Worm (Caenorhabditis elegans): ENCODE measurements around the gene Y71H2AM.6.

Y71H2AM.6 gene

ce11 chrIII:2805084-2805483 lies 24.2 kb downstream of the Y71H2AM.6 start, which contains the start of gene Y71H2AM.3 (continued):
- TF ChIP-seq nhr-237 (tag; optimal IDR thresholded peaks at IDR 0.05) (no peak), pag-3 (tag; optimal IDR thresholded peaks at IDR 0.05; ENCODE audit: borderline replicate concordance, insufficient read depth) (no peak), tbx-2 (tag; optimal IDR thresholded peaks at IDR 0.05) (peak; percentile 35), ceh-82 (tag; optimal IDR thresholded peaks at IDR 0.05) (peak in 2 of 3 experiments; percentile 25 to 67), nhr-12 (tag; optimal IDR thresholded peaks at IDR 0.05) (no peak), lin-35 (GFP tag; optimal IDR thresholded peaks at IDR 0.05) (peak; percentile 95 to 96), mep-1 (tag; optimal IDR thresholded peaks at IDR 0.05) (peak; percentile 70), nhr-90 (tag; optimal IDR thresholded peaks at IDR 0.05; ENCODE audit: poor library complexity) (peak; percentile 30), unc-30 (tag; optimal IDR thresholded peaks at IDR 0.05) (no peak), irx-1 (tag; optimal IDR thresholded peaks at IDR 0.05) (no peak), F16B12.6 (tag; optimal IDR thresholded peaks at IDR 0.05) (peak; percentile 37), egl-13 (tag; optimal IDR thresholded peaks at IDR 0.05) (no peak), ets-5 (GFP tag; IDR thresholded peaks at IDR 0.05) (no peak), ztf-4 (tag; optimal IDR thresholded peaks at IDR 0.05) (no peak), nhr-85 (tag) (no peak), unc-62 (GFP tag; optimal IDR thresholded peaks at IDR 0.05) (no peak), nhr-28 (tag; optimal IDR thresholded peaks at IDR 0.05) (no peak), unc-130 (tag; optimal IDR thresholded peaks at IDR 0.05) (no peak), nhr-19 (GFP tag; conservative IDR thresholded peaks at IDR 0.05) (peak; percentile 51), ces-1 (GFP tag; optimal IDR thresholded peaks at IDR 0.05) (no peak), nhr-76 (tag; optimal IDR thresholded peaks at IDR 0.05) (no peak), snu-23 (GFP tag; optimal IDR thresholded peaks at IDR 0.05) (peak; percentile 43), ceh-90 (tag; optimal IDR thresholded peaks at IDR 0.05) (no peak), pqm-1 (tag; optimal IDR thresholded peaks at IDR 0.05) (no peak), jun-1 (tag; optimal IDR thresholded peaks at IDR 0.05) (peak; percentile 11), lin-14 (GFP tag; optimal IDR thresholded peaks at IDR 0.05) (no peak), nhr-71 (tag; optimal IDR thresholded peaks at IDR 0.05) (peak; percentile 66), sox-4 (tag; optimal IDR thresholded peaks at IDR 0.05) (no peak), zip-4 (GFP tag; optimal IDR thresholded peaks at IDR 0.05) (peak; percentile 10), rnt-1 (tag; optimal IDR thresholded peaks at IDR 0.05) (no peak), aly-2 (tag; optimal IDR thresholded peaks at IDR 0.05) (no peak), mef-2 (tag; optimal IDR thresholded peaks at IDR 0.05) (no peak), lin-39 (tag; optimal IDR thresholded peaks at IDR 0.05) (no peak), elt-3 (tag; optimal IDR thresholded peaks at IDR 0.05) (peak in 1 of 6 experiments; percentile 37), snpc-4 (tag; optimal IDR thresholded peaks at IDR 0.05) (peak; percentile 4)

- no peak for TF ChIP-seq lin-39 (tag; optimal IDR thresholded peaks at IDR 0.05)
- no peak for TF ChIP-seq aha-1 (tag; optimal IDR thresholded peaks at IDR 0.05)
- no peak for TF ChIP-seq irx-1 (tag; optimal IDR thresholded peaks at IDR 0.05)
- TF ChIP-seq Y116A8C.19 (tag; optimal IDR thresholded peaks at IDR 0.05; ENCODE audit: borderline replicate concordance): no peak
- TF ChIP-seq aly-2 (tag; optimal IDR thresholded peaks at IDR 0.05): peak; percentile 23
- no peak for TF ChIP-seq nhr-76 (tag; optimal IDR thresholded peaks at IDR 0.05)
- TF ChIP-seq swsn-7 (tag; optimal IDR thresholded peaks at IDR 0.05): no peak
- TF ChIP-seq nhr-77 (tag; optimal IDR thresholded peaks at IDR 0.05): no peak
- no peak for TF ChIP-seq alr-1 (tag; optimal IDR thresholded peaks at IDR 0.05; ENCODE audit: borderline replicate concordance)
- no peak for TF ChIP-seq ztf-11 (tag; optimal IDR thresholded peaks at IDR 0.05)
- no peak for TF ChIP-seq nhr-19 (GFP tag; conservative IDR thresholded peaks at IDR 0.05)
- no peak for TF ChIP-seq fkh-8 (tag; optimal IDR thresholded peaks at IDR 0.05)
- no peak for TF ChIP-seq F16B12.6 (tag; optimal IDR thresholded peaks at IDR 0.05)
- TF ChIP-seq zip-4 (GFP tag; optimal IDR thresholded peaks at IDR 0.05): no peak
- no peak for TF ChIP-seq lir-3 (tag; optimal IDR thresholded peaks at IDR 0.05; ENCODE audit: poor library complexity)
- no peak for TF ChIP-seq xbp-1 (tag; optimal IDR thresholded peaks at IDR 0.05)
- no peak for TF ChIP-seq isw-1 (GFP tag; IDR thresholded peaks at IDR 0.05)
- peak; percentile 7 for TF ChIP-seq nhr-71 (tag; optimal IDR thresholded peaks at IDR 0.05)
- TF ChIP-seq efl-1 (optimal IDR thresholded peaks at IDR 0.05): peak; percentile 5 to 6
- TF ChIP-seq efl-1 (GFP tag; optimal IDR thresholded peaks at IDR 0.05 in 1 of 2): no peak
- TF ChIP-seq nhr-85 (tag): no peak
- no peak for TF ChIP-seq ama-1 (optimal IDR thresholded peaks at IDR 0.05)
- TF ChIP-seq pag-3 (tag; optimal IDR thresholded peaks at IDR 0.05; ENCODE audit: borderline replicate concordance, insufficient read depth): no peak
- TF ChIP-seq unc-98 (GFP tag; IDR thresholded peaks at IDR 0.05): no peak
- no peak for TF ChIP-seq pax-3 (tag; optimal IDR thresholded peaks at IDR 0.05)
- TF ChIP-seq grh-1 (GFP tag; IDR thresholded peaks at IDR 0.05): no peak
Measured at ce11 chrIII:2811410-2811809, 30.6 kb downstream of the Y71H2AM.6 start.

All from whole organism, L1 larva.